Fruit fly (Drosophila melanogaster) whole organism, embryonic: ENCODE measurements around the gene CG4594.

Experiments
- Abd-B ChIP-seq: fragments of 200-800 bp; sonication (Bioruptor generic); optimal IDR thresholded peaks from 2 replicates; lab custom pipeline; 2018; ENCODE audit warnings: missing biosample characterization, mild to moderate bottlenecking, missing genetic modification characterization, moderate library complexity
- Asciz ChIP-seq: fragments of 200-800 bp; sonication (Bioruptor generic); optimal IDR thresholded peaks from 2 replicates; lab custom pipeline; 2017; ENCODE audit warnings: missing biosample characterization, mild to moderate bottlenecking, missing genetic modification characterization, missing genetic modification reagents
- Bteb2 ChIP-seq: fragments of 200-800 bp; sonication (Bioruptor generic); optimal IDR thresholded peaks from 2 replicates; lab custom pipeline; 2016; ENCODE audit warnings: missing biosample characterization, missing genetic modification characterization
- CG10267 ChIP-seq: fragments of 200-800 bp; sonication (Bioruptor generic); optimal IDR thresholded peaks from 2 replicates; lab custom pipeline; 2018; ENCODE audit warnings: missing biosample characterization, mild to moderate bottlenecking, missing genetic modification characterization, moderate library complexity
- CG10654 ChIP-seq: fragments of 200-800 bp; sonication (Bioruptor generic); optimal IDR thresholded peaks from 2 replicates; lab custom pipeline; 2016; ENCODE audit warnings: missing biosample characterization, missing genetic modification characterization
- CG11398 ChIP-seq: fragments of 200-800 bp; sonication (Bioruptor generic); optimal IDR thresholded peaks from 2 replicates; lab custom pipeline; 2016; ENCODE audit warnings: missing biosample characterization, missing genetic modification characterization
- CG13624 ChIP-seq: fragments of 200-800 bp; sonication (Bioruptor generic); optimal IDR thresholded peaks from 2 replicates; lab custom pipeline; 2016; ENCODE audit warnings: missing biosample characterization, missing genetic modification characterization
- CG15073 ChIP-seq: fragments of 200-800 bp; sonication (Bioruptor generic); optimal IDR thresholded peaks from 2 replicates; lab custom pipeline; 2016; ENCODE audit warnings: missing biosample characterization, missing genetic modification characterization
- CG16813 ChIP-seq: fragments of 200-800 bp; sonication (Bioruptor generic); IDR thresholded peaks from 3 replicates; pipeline ENCODE4 v1.3.6; 2022; ENCODE audit warnings: missing biosample characterization, missing genetic modification characterization; ENCODE audit not compliant: partially characterized antibody
- CG18619 ChIP-seq: fragments of 200-800 bp; sonication (Bioruptor generic); optimal IDR thresholded peaks from 3 replicates; lab custom pipeline; 2017; ENCODE audit warnings: missing biosample characterization, mild to moderate bottlenecking, missing genetic modification characterization
- CG2116 ChIP-seq: fragments of 200-800 bp; sonication (Bioruptor generic); optimal IDR thresholded peaks from 3 replicates; lab custom pipeline; 2018; ENCODE audit warnings: missing biosample characterization, mild to moderate bottlenecking, missing genetic modification characterization
- CG30431 ChIP-seq: fragments of 200-800 bp; sonication (Bioruptor generic); optimal IDR thresholded peaks from 2 replicates; lab custom pipeline; 2017; ENCODE audit warnings: missing biosample characterization, missing genetic modification characterization
- CG3163 ChIP-seq: fragments of 200-800 bp; sonication (Bioruptor generic); optimal IDR thresholded peaks from 3 replicates; lab custom pipeline; 2016; ENCODE audit warnings: missing biosample characterization, missing genetic modification characterization
- CG32767 ChIP-seq: fragments of 200-800 bp; sonication (Bioruptor generic); IDR thresholded peaks from 2 replicates; pipeline ENCODE4 v1.3.6; 2022; ENCODE audit warnings: missing biosample characterization, missing genetic modification characterization
- CG34422 ChIP-seq: fragments of 200-800 bp; sonication (Bioruptor generic); IDR thresholded peaks from 3 replicates; pipeline ENCODE4 v1.3.6; 2022; ENCODE audit warnings: missing biosample characterization, missing genetic modification characterization
- CG3995 ChIP-seq: fragments of 200-800 bp; sonication (Bioruptor generic); optimal IDR thresholded peaks from 3 replicates; lab custom pipeline; 2016; ENCODE audit warnings: missing biosample characterization, missing genetic modification characterization
- CG4404 ChIP-seq: fragments of 200-800 bp; sonication (Bioruptor generic); IDR thresholded peaks from 2 replicates; pipeline ENCODE4 v1.3.6; 2022; ENCODE audit warnings: missing biosample characterization, missing genetic modification characterization
- CG4424 ChIP-seq: fragments of 200-800 bp; sonication (Bioruptor generic); optimal IDR thresholded peaks from 3 replicates; lab custom pipeline; 2016; ENCODE audit warnings: missing biosample characterization, missing genetic modification characterization
- CG6175 ChIP-seq: fragments of 200-800 bp; sonication (Bioruptor generic); IDR thresholded peaks from 3 replicates; pipeline ENCODE4 v1.3.6; 2022; ENCODE audit warnings: missing biosample characterization, missing genetic modification characterization
- CG7271 ChIP-seq: fragments of 200-800 bp; sonication (Bioruptor generic); optimal IDR thresholded peaks from 2 replicates; lab custom pipeline; 2018; ENCODE audit warnings: missing biosample characterization, mild to moderate bottlenecking, missing genetic modification characterization, moderate library complexity
- CG9609 ChIP-seq: fragments of 200-800 bp; sonication (Bioruptor generic); optimal IDR thresholded peaks from 3 replicates; lab custom pipeline; 2016; ENCODE audit warnings: missing biosample characterization, missing genetic modification characterization
- HLH4C ChIP-seq: fragments of 200-800 bp; sonication (Bioruptor generic); IDR thresholded peaks from 3 replicates; pipeline ENCODE4 v1.3.6; 2022; ENCODE audit warnings: missing biosample characterization, missing genetic modification characterization; ENCODE audit not compliant: partially characterized antibody
- Lpt ChIP-seq: fragments of >200 bp; optimal IDR thresholded peaks from 2 replicates; lab custom pipeline; 2018; ENCODE audit warnings: missing biosample characterization, missing genetic modification characterization
- Ravus ChIP-seq: fragments of 200-800 bp; sonication (Bioruptor generic); IDR thresholded peaks from 2 replicates; pipeline ENCODE4 v1.3.6; 2022; ENCODE audit warnings: missing biosample characterization, missing genetic modification characterization
- Rfx ChIP-seq: fragments of 200-800 bp; sonication (Bioruptor generic); IDR thresholded peaks from 2 replicates; pipeline ENCODE4 v1.3.6; 2022; ENCODE audit warnings: missing biosample characterization, missing genetic modification characterization
- Scr ChIP-seq: fragments of 200-800 bp; sonication (Bioruptor generic); IDR thresholded peaks from 2 replicates; pipeline ENCODE4 v1.3.6; 2022; ENCODE audit warnings: missing biosample characterization, missing genetic modification characterization; ENCODE audit not compliant: partially characterized antibody
- Sox100B ChIP-seq: fragments of 200-800 bp; sonication (Bioruptor generic); optimal IDR thresholded peaks from 3 replicates; lab custom pipeline; 2018; ENCODE audit warnings: missing biosample characterization, mild to moderate bottlenecking, missing genetic modification characterization
- Taf1 ChIP-seq: fragments of 200-800 bp; sonication (Bioruptor generic); IDR thresholded peaks from 2 replicates; pipeline ENCODE4 v1.3.6; 2022; ENCODE audit warnings: missing biosample characterization, missing genetic modification characterization
- Tbp ChIP-seq: fragments of >200 bp; optimal IDR thresholded peaks from 2 replicates; lab custom pipeline; 2018; ENCODE audit warnings: missing biosample characterization, missing genetic modification characterization
- ap ChIP-seq: fragments of 200-800 bp; sonication (Bioruptor generic); IDR thresholded peaks from 2 replicates; pipeline ENCODE4 v1.3.6; 2022; ENCODE audit warnings: missing biosample characterization, missing genetic modification characterization
- bcd ChIP-seq: fragments of 200-800 bp; sonication (Bioruptor generic); optimal IDR thresholded peaks from 2 replicates; lab custom pipeline; 2017; ENCODE audit warnings: missing biosample characterization, mild to moderate bottlenecking, missing genetic modification characterization
- br ChIP-seq: fragments of >200 bp; optimal IDR thresholded peaks from 2 replicates; lab custom pipeline; 2017
- chn ChIP-seq: fragments of 200-800 bp; sonication (Bioruptor generic); optimal IDR thresholded peaks from 2 replicates; lab custom pipeline; 2016; ENCODE audit warnings: missing biosample characterization, missing genetic modification characterization
- crol ChIP-seq: fragments of 200-800 bp; sonication (Bioruptor generic); IDR thresholded peaks from 2 replicates; pipeline ENCODE4 v1.3.6; 2022; ENCODE audit warnings: missing biosample characterization, missing genetic modification characterization
- dan ChIP-seq: fragments of 200-800 bp; sonication (Bioruptor generic); IDR thresholded peaks from 2 replicates; pipeline ENCODE4 v1.3.6; 2022; ENCODE audit warnings: missing biosample characterization, missing genetic modification characterization
- h ChIP-seq: fragments of >200 bp; optimal IDR thresholded peaks from 2 replicates; lab custom pipeline; 2017
- ind ChIP-seq: fragments of 200-800 bp; sonication (Bioruptor generic); optimal IDR thresholded peaks from 3 replicates; lab custom pipeline; 2016; ENCODE audit warnings: missing biosample characterization, missing genetic modification characterization
- knrl ChIP-seq: fragments of 200-800 bp; sonication (Bioruptor generic); IDR thresholded peaks from 3 replicates; pipeline ENCODE4 v1.3.6; 2022; ENCODE audit warnings: missing biosample characterization, missing genetic modification characterization; ENCODE audit not compliant: partially characterized antibody
- lmd ChIP-seq: fragments of 200-800 bp; sonication (Bioruptor generic); IDR thresholded peaks from 2 replicates; pipeline ENCODE4 v1.3.6; 2022; ENCODE audit warnings: missing biosample characterization, missing genetic modification characterization
- mld ChIP-seq: fragments of 200-800 bp; sonication (Bioruptor generic); IDR thresholded peaks from 3 replicates; pipeline ENCODE4 v1.3.6; 2022; ENCODE audit warnings: missing biosample characterization, missing genetic modification characterization; ENCODE audit not compliant: partially characterized antibody
- nerfin-2 ChIP-seq: fragments of 200-800 bp; sonication (Bioruptor generic); IDR thresholded peaks from 2 replicates; pipeline ENCODE4 v1.3.6; 2022; ENCODE audit warnings: missing biosample characterization, missing genetic modification characterization; ENCODE audit not compliant: partially characterized antibody
- pnt ChIP-seq: fragments of 200-800 bp; sonication (Bioruptor generic); optimal IDR thresholded peaks from 3 replicates; lab custom pipeline; 2016; ENCODE audit warnings: missing biosample characterization, missing genetic modification characterization
- pum ChIP-seq: fragments of 200-800 bp; sonication (Bioruptor generic); optimal IDR thresholded peaks from 2 replicates; lab custom pipeline; 2016; ENCODE audit warnings: missing biosample characterization, missing genetic modification characterization
- ro ChIP-seq: fragments of 200-800 bp; sonication (Bioruptor generic); IDR thresholded peaks from 2 replicates; pipeline ENCODE4 v1.3.6; 2022; ENCODE audit warnings: missing biosample characterization, missing genetic modification characterization
- row ChIP-seq: fragments of 200-800 bp; sonication (Bioruptor generic); IDR thresholded peaks from 3 replicates; pipeline ENCODE4 v1.3.6; 2022; ENCODE audit warnings: missing biosample characterization, missing genetic modification characterization
- slbo ChIP-seq: fragments of 200-800 bp; sonication (Bioruptor generic); IDR thresholded peaks from 2 replicates; pipeline ENCODE4 v1.3.6; 2022; ENCODE audit warnings: missing biosample characterization, missing genetic modification characterization
- slp2 ChIP-seq: fragments of 200-800 bp; sonication (Bioruptor generic); optimal IDR thresholded peaks from 2 replicates; lab custom pipeline; 2016; ENCODE audit warnings: missing biosample characterization, missing genetic modification characterization
- sqz ChIP-seq: fragments of 200-800 bp; sonication (Bioruptor generic); optimal IDR thresholded peaks from 3 replicates; lab custom pipeline; 2018; ENCODE audit warnings: missing biosample characterization, mild to moderate bottlenecking, missing genetic modification characterization
- stc ChIP-seq: fragments of 200-800 bp; sonication (Bioruptor generic); IDR thresholded peaks from 2 replicates; pipeline ENCODE4 v1.3.6; 2022; ENCODE audit warnings: missing biosample characterization, missing genetic modification characterization
- vfl ChIP-seq: fragments of 200-800 bp; sonication (Bioruptor generic); optimal IDR thresholded peaks from 2 replicates; lab custom pipeline; 2016; ENCODE audit warnings: missing biosample characterization, missing genetic modification characterization
- vnd ChIP-seq: fragments of 200-800 bp; sonication (Bioruptor generic); IDR thresholded peaks from 3 replicates; pipeline ENCODE4 v1.3.6; 2022; ENCODE audit warnings: missing biosample characterization, missing genetic modification characterization; ENCODE audit not compliant: partially characterized antibody
- wek ChIP-seq: fragments of 200-800 bp; sonication (Bioruptor generic); optimal IDR thresholded peaks from 3 replicates; lab custom pipeline; 2018; ENCODE audit warnings: missing biosample characterization, mild to moderate bottlenecking, missing genetic modification characterization, moderate library complexity
- zen2 ChIP-seq: fragments of 200-800 bp; sonication (Bioruptor generic); IDR thresholded peaks from 3 replicates; pipeline ENCODE4 v1.3.6; 2022; ENCODE audit warnings: missing biosample characterization, missing genetic modification characterization; ENCODE audit not compliant: partially characterized antibody
- zfh2 ChIP-seq: fragments of 200-800 bp; sonication (Bioruptor generic); optimal IDR thresholded peaks from 2 replicates; lab custom pipeline; 2016; ENCODE audit warnings: missing biosample characterization, missing genetic modification characterization

The CG4594 gene

dm6 chr2L:9947265-9947664 lies 27.3 kb downstream of the CG4594 start, which contains the start of gene CG5853 (continued):
- peak; percentile 85 for TF ChIP-seq CG3995
- no peak for TF ChIP-seq CG9609 (GFP tag; lab: Kevin White, UChicago)
- TF ChIP-seq CG3163: peak; percentile 25
- no peak for TF ChIP-seq Sox100B (GFP tag; lab: Kevin White, UChicago)
- TF ChIP-seq CG4424 (GFP tag; lab: Kevin White, UChicago): no peak
- TF ChIP-seq CG34422: 0 out of 3 replicates have a peak, but pooled peaks have one; percentile 21
- no peak for TF ChIP-seq Asciz
- TF ChIP-seq CG2116 (GFP tag; lab: Kevin White, UChicago): no peak
- no peak for TF ChIP-seq lmd (GFP tag; lab: Robert Waterston, UW)
- no peak for TF ChIP-seq CG16813 (GFP tag; lab: Robert Waterston, UW)
- TF ChIP-seq ind (GFP tag; lab: Kevin White, UChicago): no peak
- no peak for TF ChIP-seq CG18619 (GFP tag; lab: Kevin White, UChicago)
- no peak for TF ChIP-seq CG7271 (tag; lab: Kevin White, UChicago)
- TF ChIP-seq ap (GFP tag; lab: Robert Waterston, UW): no peak
- no peak for TF ChIP-seq crol (GFP tag; lab: Robert Waterston, UW)
- TF ChIP-seq nerfin-2 (GFP tag; lab: Robert Waterston, UW): no peak
- TF ChIP-seq mld: no peak
- no peak for TF ChIP-seq CG15073 (GFP tag; lab: Kevin White, UChicago)
- no peak for TF ChIP-seq vfl (GFP tag; lab: Kevin White, UChicago)
- no peak for TF ChIP-seq CG32767 (GFP tag; lab: Robert Waterston, UW)
- no peak for TF ChIP-seq h (lab: Kevin White, UChicago)
- peak; percentile 52 for TF ChIP-seq Rfx (GFP tag; lab: Robert Waterston, UW)
- TF ChIP-seq Ravus: no peak
- no peak for TF ChIP-seq chn
- TF ChIP-seq Bteb2: no peak
- TF ChIP-seq br: no peak
- no peak for TF ChIP-seq CG30431 (GFP tag; lab: Kevin White, UChicago)
- TF ChIP-seq stc (GFP tag; lab: Robert Waterston, UW): no peak
- no peak for TF ChIP-seq CG4404
- no peak; the same call in 2 of the 3 replicates for TF ChIP-seq row
- TF ChIP-seq CG11398 (GFP tag; lab: Kevin White, UChicago): no peak
- no peak for TF ChIP-seq knrl (GFP tag; lab: Robert Waterston, UW)
- TF ChIP-seq CG6175 (GFP tag; lab: Robert Waterston, UW): peak; percentile 53; the same call in 1 of the 3 replicates
- no peak for TF ChIP-seq zen2 (GFP tag; lab: Robert Waterston, UW)
- no peak for TF ChIP-seq Lpt (GFP tag; lab: Kevin White, UChicago)
- TF ChIP-seq slbo (GFP tag; lab: Robert Waterston, UW): no peak
- TF ChIP-seq ro (GFP tag; lab: Robert Waterston, UW): no peak
- no peak for TF ChIP-seq pum (GFP tag; lab: Kevin White, UChicago)
- TF ChIP-seq CG10267 (tag; lab: Kevin White, UChicago): no peak
- TF ChIP-seq vnd (GFP tag; lab: Robert Waterston, UW): no peak
- TF ChIP-seq sqz: no peak
- no peak for TF ChIP-seq Abd-B (GFP tag; lab: Kevin White, UChicago)
- TF ChIP-seq pnt (GFP tag; lab: Kevin White, UChicago): no peak
- no peak for TF ChIP-seq CG13624
- no peak for TF ChIP-seq dan (GFP tag; lab: Robert Waterston, UW)
- no peak for TF ChIP-seq slp2 (GFP tag; lab: Kevin White, UChicago)
- TF ChIP-seq wek (GFP tag; lab: Kevin White, UChicago): no peak
- TF ChIP-seq Taf1: no peak
- no peak for TF ChIP-seq zfh2 (GFP tag; lab: Kevin White, UChicago)
- TF ChIP-seq bcd (GFP tag; lab: Kevin White, UChicago): no peak
- no peak for TF ChIP-seq HLH4C (GFP tag; lab: Robert Waterston, UW)
- TF ChIP-seq Scr (GFP tag; lab: Robert Waterston, UW): no peak
- no peak for TF ChIP-seq Tbp
- no peak for TF ChIP-seq CG10654
